Worm (Caenorhabditis elegans): ENCODE results near the gene F55B11.4.

Gene F55B11.4

ce11 chrIV:14412655-14413054 is 18.1 kb downstream of the F55B11.4 start, which contains the start of gene xdh-1:
Gene xdh-1 (minus strand): TSS chrIV:14412894.
- no peak for TF ChIP-seq unc-62 (GFP tag; optimal IDR thresholded peaks at IDR 0.05)

ce11 chrIV:14408569-14408968 is 22.2 kb downstream of the F55B11.4 start:
- TF ChIP-seq unc-62 (GFP tag; optimal IDR thresholded peaks at IDR 0.05): no peak

ce11 chrIV:14395531-14395930 is 35.2 kb downstream of the F55B11.4 start:
- TF ChIP-seq unc-62 (GFP tag; optimal IDR thresholded peaks at IDR 0.05): no peak

ce11 chrIV:14394812-14395211 is 35.9 kb downstream of the F55B11.4 start:
- no peak for TF ChIP-seq unc-62 (GFP tag; optimal IDR thresholded peaks at IDR 0.05)

- TF ChIP-seq unc-62 (GFP tag; optimal IDR thresholded peaks at IDR 0.05): no peak
These were observed 36.9 kb downstream of the F55B11.4 start, which contains the start of gene clc-8 for ce11 chrIV:14393838-14394237. Gene clc-8 (plus strand): TSS chrIV:14394138.

ce11 chrIV:14391746-14392145 is 39.0 kb downstream of the F55B11.4 start:
- no peak for TF ChIP-seq unc-62 (GFP tag; optimal IDR thresholded peaks at IDR 0.05)

- no peak for TF ChIP-seq unc-62 (GFP tag; optimal IDR thresholded peaks at IDR 0.05)
These were observed 39.5 kb downstream of the F55B11.4 start for ce11 chrIV:14391268-14391667.

- TF ChIP-seq unc-62 (GFP tag; optimal IDR thresholded peaks at IDR 0.05): no peak
These were observed 40.6 kb downstream of the F55B11.4 start for ce11 chrIV:14390023-14390614.

- no peak for TF ChIP-seq unc-62 (GFP tag; optimal IDR thresholded peaks at IDR 0.05)
These were observed 41.6 kb downstream of the F55B11.4 start for ce11 chrIV:14389070-14389469.

ce11 chrIV:14387766-14388553 is 42.8 kb downstream of the F55B11.4 start:
- no peak for TF ChIP-seq unc-62 (GFP tag; optimal IDR thresholded peaks at IDR 0.05)

ce11 chrIV:14385140-14385539 is 45.6 kb downstream of the F55B11.4 start:
- no peak for TF ChIP-seq unc-62 (GFP tag; optimal IDR thresholded peaks at IDR 0.05)

- TF ChIP-seq unc-62 (GFP tag; optimal IDR thresholded peaks at IDR 0.05): no peak
These were observed 46.5 kb downstream of the F55B11.4 start for ce11 chrIV:14384194-14384593.

ce11 chrIV:14383474-14383873 is 47.2 kb downstream of the F55B11.4 start, which contains the start of gene paqr-3:
Gene paqr-3 (minus strand): TSS chrIV:14383683.
- no peak for TF ChIP-seq unc-62 (GFP tag; optimal IDR thresholded peaks at IDR 0.05)
